Worm (Caenorhabditis elegans): ENCODE measurements around the gene ergo-1.

ce11 chrV:983120-983519 lies 25.5 kb upstream of the ergo-1 start:
- no peak for TF ChIP-seq nhr-12 (tag; optimal IDR thresholded peaks at IDR 0.05)
- TF ChIP-seq lin-13 (tag; optimal IDR thresholded peaks at IDR 0.05): no peak
- TF ChIP-seq snpc-4 (tag; optimal IDR thresholded peaks at IDR 0.05): no peak
- no peak for TF ChIP-seq nhr-76 (tag; optimal IDR thresholded peaks at IDR 0.05)
- no peak for TF ChIP-seq mep-1 (tag; optimal IDR thresholded peaks at IDR 0.05)

Measured in whole organism, mixed stage, embryonic.